Worm (Caenorhabditis elegans) whole organism, young adult: ENCODE data around the gene F41H10.3.
A peak's percentile ranks its signal among the peaks of the same experiment; 100 is the strongest.

Experiments used
- D2030.7 ChIP-seq: fragments of 200-800 bp; sonication (Bioruptor generic); IDR thresholded peaks from 2 replicates; pipeline ENCODE4 v1.3.6; 2022; ENCODE audit warnings: missing genetic modification reagents, missing genetic modification characterization, missing compliant biosample characterization
- F10E7.11 ChIP-seq: sonication (generic microtip); optimal IDR thresholded peaks from 2 replicates; lab custom pipeline; 2017; ENCODE audit warnings: mild to moderate bottlenecking, missing genetic modification characterization, moderate library complexity, missing compliant biosample characterization
- F52B5.7 ChIP-seq: sonication (generic microtip); optimal IDR thresholded peaks from 2 replicates; lab custom pipeline; 2016; ENCODE audit warnings: mild to moderate bottlenecking, missing genetic modification characterization, missing compliant biosample characterization
- F57A8.1 ChIP-seq: fragments of 200-800 bp; sonication (Bioruptor generic); optimal IDR thresholded peaks from 2 replicates; lab custom pipeline; 2018; ENCODE audit warnings: mild to moderate bottlenecking, missing genetic modification characterization, moderate library complexity, missing compliant biosample characterization
- T26A5.8 ChIP-seq: sonication (generic microtip); optimal IDR thresholded peaks from 2 replicates; lab custom pipeline; 2016; ENCODE audit warnings: missing genetic modification characterization, missing compliant biosample characterization
- Y53F4B.3 ChIP-seq: fragments of 200-800 bp; sonication (Bioruptor generic); IDR thresholded peaks from 2 replicates; pipeline ENCODE4 v1.3.6; 2022; ENCODE audit warnings: missing genetic modification reagents, missing genetic modification characterization, missing compliant biosample characterization
- Y53G8AR.9 ChIP-seq: fragments of 200-800 bp; sonication (Bioruptor generic); conservative IDR thresholded peaks from 2 replicates; pipeline ENCODE4 v1.3.6; 2022; ENCODE audit warnings: missing genetic modification reagents, missing genetic modification characterization, missing compliant biosample characterization
- Y56A3A.18 ChIP-seq: fragments of 200-800 bp; sonication (Bioruptor generic); IDR thresholded peaks from 2 replicates; pipeline ENCODE4 v1.3.6; 2022; ENCODE audit warnings: missing genetic modification reagents, missing genetic modification characterization, missing compliant biosample characterization
- aptf-3 ChIP-seq: fragments of 200-800 bp; sonication (Bioruptor generic); IDR thresholded peaks from 2 replicates; pipeline ENCODE4 v1.3.6; 2022; ENCODE audit warnings: missing genetic modification characterization, missing compliant biosample characterization
- atf-7 ChIP-seq: sonication (generic microtip); optimal IDR thresholded peaks from 2 replicates; lab custom pipeline; 2017; ENCODE audit warnings: mild to moderate bottlenecking, missing genetic modification characterization, missing compliant biosample characterization
- attf-6 ChIP-seq: fragments of 200-800 bp; sonication (Bioruptor generic); IDR thresholded peaks from 2 replicates; pipeline ENCODE4 v1.3.6; 2022; ENCODE audit warnings: missing genetic modification reagents, missing genetic modification characterization, missing compliant biosample characterization
- ccch-3 ChIP-seq: fragments of 200-800 bp; sonication (Bioruptor generic); optimal IDR thresholded peaks from 2 replicates; lab custom pipeline; 2018; ENCODE audit warnings: mild to moderate bottlenecking, missing genetic modification characterization, missing compliant biosample characterization
- cebp-1 ChIP-seq, 2 experiments: fragments of 200-800 bp in 1 of 2; sonication (Bioruptor generic) in 1 of 2; sonication (generic microtip) in 1 of 2; IDR thresholded peaks in 1 of 2; optimal IDR thresholded peaks in 1 of 2; 2 replicates each; pipeline versions ENCODE4 v1.3.6 to Lab custom; 2017 to 2022; ENCODE audit warnings: missing compliant biosample characterization in 2 of 2, missing genetic modification characterization in 2 of 2, mild to moderate bottlenecking in 1 of 2, missing genetic modification reagents in 1 of 2, moderate library complexity in 1 of 2
- cebp-2 ChIP-seq: fragments of 200-800 bp; sonication (Bioruptor generic); IDR thresholded peaks from 2 replicates; pipeline ENCODE4 v1.3.6; 2022; ENCODE audit warnings: missing genetic modification characterization, missing compliant biosample characterization
- ceh-79 ChIP-seq: sonication (generic microtip); optimal IDR thresholded peaks from 2 replicates; lab custom pipeline; 2017; ENCODE audit warnings: mild to moderate bottlenecking, missing genetic modification characterization, missing compliant biosample characterization
- chd-7 ChIP-seq: sonication (generic microtip); optimal IDR thresholded peaks from 2 replicates; lab custom pipeline; 2016; ENCODE audit warnings: mild to moderate bottlenecking, missing genetic modification characterization, moderate library complexity, missing compliant biosample characterization
- ekl-4 ChIP-seq: fragments of 200-800 bp; sonication (Bioruptor generic); IDR thresholded peaks from 2 replicates; pipeline ENCODE4 v1.3.6; 2022; ENCODE audit warnings: missing genetic modification reagents, missing genetic modification characterization, missing compliant biosample characterization
- ets-4 ChIP-seq: fragments of 200-800 bp; sonication (Bioruptor generic); optimal IDR thresholded peaks from 2 replicates; lab custom pipeline; 2018; ENCODE audit warnings: mild to moderate bottlenecking, missing genetic modification characterization, missing compliant biosample characterization
- lsy-27 ChIP-seq: sonication (generic microtip); optimal IDR thresholded peaks from 2 replicates; lab custom pipeline; 2017; ENCODE audit warnings: missing genetic modification characterization, mild to moderate bottlenecking, missing compliant biosample characterization, antibody characterized with exemption, missing genotype, borderline replicate concordance; ENCODE audit not compliant: insufficient read depth
- nhr-80 ChIP-seq: sonication (generic microtip); optimal IDR thresholded peaks from 2 replicates; lab custom pipeline; 2016; ENCODE audit warnings: missing genetic modification characterization, missing compliant biosample characterization
- sea-2 ChIP-seq: fragments of 200-800 bp; sonication (Bioruptor generic); IDR thresholded peaks from 2 replicates; pipeline ENCODE4 v1.3.6; 2022; ENCODE audit warnings: missing genetic modification characterization, missing compliant biosample characterization
- somi-1 ChIP-seq: fragments of 200-800 bp; sonication (Bioruptor generic); optimal IDR thresholded peaks from 2 replicates; lab custom pipeline; 2018; ENCODE audit warnings: mild to moderate bottlenecking, missing genetic modification characterization, missing compliant biosample characterization
- sptf-2 ChIP-seq: fragments of 200-800 bp; sonication (Bioruptor generic); optimal IDR thresholded peaks from 2 replicates; lab custom pipeline; 2018; ENCODE audit warnings: mild to moderate bottlenecking, missing genetic modification characterization, missing compliant biosample characterization
- xnd-1 ChIP-seq: sonication (generic microtip); optimal IDR thresholded peaks from 2 replicates; lab custom pipeline; 2016; ENCODE audit warnings: missing genotype, missing genetic modification reagents, missing genetic modification characterization, missing compliant biosample characterization
- zim-3 ChIP-seq: sonication (generic microtip); optimal IDR thresholded peaks from 2 replicates; lab custom pipeline; 2017; ENCODE audit warnings: mild to moderate bottlenecking, missing genetic modification characterization, moderate library complexity, missing compliant biosample characterization
- ztf-22 ChIP-seq: fragments of 200-800 bp; sonication (Bioruptor generic); optimal IDR thresholded peaks from 2 replicates; lab custom pipeline; 2018; ENCODE audit warnings: mild to moderate bottlenecking, missing genetic modification characterization, moderate library complexity, missing compliant biosample characterization
- ztf-6 ChIP-seq: fragments of 200-800 bp; sonication (Bioruptor generic); IDR thresholded peaks from 2 replicates; pipeline ENCODE4 v1.3.6; 2022; ENCODE audit warnings: missing genetic modification reagents, missing genetic modification characterization, missing compliant biosample characterization

F41H10.3 gene

ce11 chrIV:5374946-5375345, 5.3 kb downstream of the F41H10.3 start:
- TF ChIP-seq ztf-6 (GFP tag; lab: Robert Waterston, UW): no peak
- no peak for TF ChIP-seq xnd-1 (tag; lab: Kevin White, UChicago)
- peak; percentile 35 for TF ChIP-seq zim-3 (tag; lab: Kevin White, UChicago)
- 0 out of 2 replicates have a peak, but pooled peaks have one; percentile 4 for TF ChIP-seq cebp-2 (GFP tag; lab: Robert Waterston, UW)
- TF ChIP-seq Y56A3A.18 (GFP tag; lab: Robert Waterston, UW): 0 out of 2 replicates have a peak, but pooled peaks have one; percentile 7
- peak; percentile 51 for TF ChIP-seq F52B5.7 (tag; lab: Kevin White, UChicago)
- TF ChIP-seq Y53G8AR.9 (GFP tag; lab: Robert Waterston, UW): 0 out of 2 replicates have a peak, but pooled peaks have one; percentile 9

DNA sequence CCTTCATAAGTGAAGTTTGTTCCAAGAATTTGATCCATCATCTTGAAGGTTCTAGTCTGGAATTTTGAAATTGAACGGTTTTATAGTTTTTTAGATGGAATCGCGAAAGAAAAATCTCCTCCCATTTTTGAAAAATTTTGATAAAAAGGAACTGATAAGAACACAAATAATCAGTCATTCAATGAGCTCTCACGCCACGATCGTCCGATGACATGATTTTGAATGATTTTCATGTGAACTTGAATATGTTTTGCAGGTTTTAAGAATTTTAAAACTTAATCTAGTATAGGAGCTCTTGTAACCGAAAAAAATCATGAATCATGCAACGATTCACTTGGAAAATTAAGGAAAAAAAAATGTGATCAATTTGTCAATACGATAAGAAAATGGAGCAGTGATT, 7.5 kb downstream of the F41H10.3 start, which contains the start of gene elo-5:
elo-5 (minus strand) TSS at position 56 of the 400 bp plus-strand sequence.
- TF ChIP-seq atf-7 (tag; lab: Kevin White, UChicago): no peak
- TF ChIP-seq nhr-80 (tag; lab: Kevin White, UChicago): peak; percentile 77
- TF ChIP-seq, all 124 proteins: peak for 1

DNA sequence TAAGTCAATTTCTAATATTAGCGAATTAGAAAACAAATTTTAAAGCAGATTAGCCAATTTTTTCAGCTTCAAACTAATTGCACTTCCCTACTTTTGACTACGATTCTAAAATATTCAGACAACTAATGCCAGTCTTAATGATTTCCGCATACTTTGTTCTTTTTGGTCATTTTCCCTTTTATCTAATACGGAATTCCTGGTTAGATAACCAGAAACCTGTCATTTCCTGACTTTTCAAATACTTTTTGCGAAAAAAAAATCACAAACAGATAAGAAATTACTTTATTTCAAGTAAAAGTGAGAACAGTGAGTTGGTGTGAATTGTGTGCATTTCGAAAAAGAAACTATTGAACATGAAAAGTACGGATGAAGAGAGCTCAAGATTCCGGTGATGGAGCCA, 10.5 kb downstream of the F41H10.3 start:
- no peak for TF ChIP-seq sea-2 (GFP tag; lab: Robert Waterston, UW)
- TF ChIP-seq nhr-80 (tag; lab: Kevin White, UChicago): peak; percentile 67
- TF ChIP-seq ztf-22 (GFP tag; lab: Kevin White, UChicago): no peak
- no peak for TF ChIP-seq cebp-1 (GFP tag; IDR thresholded peaks at IDR 0.05; lab: Robert Waterston, UW)
- no peak for TF ChIP-seq cebp-1 (tag; optimal IDR thresholded peaks at IDR 0.05; lab: Kevin White, UChicago)

DNA sequence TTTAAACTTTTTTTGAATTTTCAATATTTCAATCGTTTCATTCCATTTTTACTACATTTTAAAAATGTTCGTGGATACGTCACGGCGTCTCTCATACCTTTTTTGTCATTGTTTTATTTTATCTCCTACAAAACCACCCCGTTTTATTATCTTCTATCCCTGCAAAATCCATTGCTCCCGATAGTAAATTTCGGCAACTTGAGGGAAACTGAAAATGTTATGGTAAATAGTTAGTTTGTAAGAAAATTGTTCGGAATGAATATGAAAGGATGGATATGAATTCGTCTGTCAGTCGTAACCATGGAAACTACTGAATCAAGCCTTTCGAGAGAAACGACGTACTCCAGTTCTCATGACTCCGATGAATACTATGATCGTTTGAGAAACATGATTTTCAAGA, 11.7 kb downstream of the F41H10.3 start, which contains the start of gene F41H10.2:
F41H10.2 (plus strand) TSS at position 301 of the 400 bp plus-strand sequence.
- no peak for TF ChIP-seq ztf-22 (GFP tag; lab: Kevin White, UChicago)
- TF ChIP-seq F10E7.11 (tag; lab: Kevin White, UChicago): no peak
- no peak for TF ChIP-seq attf-6

ce11 chrIV:5382609-5383008, 13.0 kb downstream of the F41H10.3 start, which contains the start of gene F41H10.1:
TSS of gene F41H10.1 (plus strand) at chrIV:5382909.
- TF ChIP-seq F57A8.1 (GFP tag; lab: Kevin White, UChicago) (no peak), sptf-2 (no peak), Y53F4B.3 (GFP tag; lab: Robert Waterston, UW) (no peak), nhr-80 (tag; lab: Kevin White, UChicago) (no peak), attf-6 (no peak), ccch-3 (no peak)

DNA sequence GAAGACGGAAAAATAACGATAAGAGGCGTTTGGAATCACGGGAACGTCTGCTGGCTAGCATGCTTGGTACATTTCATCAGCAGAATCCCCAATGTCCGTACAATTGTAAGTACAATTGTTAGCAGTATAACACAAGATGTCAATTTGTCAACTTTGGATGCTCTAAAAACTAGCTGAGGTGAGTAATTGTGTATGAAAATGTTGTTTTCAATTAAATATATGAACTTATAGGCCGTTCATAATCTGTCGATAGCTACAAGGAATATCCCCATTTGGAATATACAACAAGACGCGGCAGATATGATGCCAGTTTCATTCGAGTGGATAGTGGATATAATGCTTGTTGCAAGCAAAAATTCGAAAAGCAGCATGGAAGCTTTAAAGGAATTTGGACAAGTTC, 15.4 kb downstream of the F41H10.3 start, which contains the start of gene F41H10.12:
F41H10.12 (plus strand) TSS at position 301 of the 400 bp plus-strand sequence.
- TF ChIP-seq chd-7 (tag; lab: Kevin White, UChicago): no peak
- TF ChIP-seq ekl-4 (GFP tag; lab: Robert Waterston, UW): no peak
- no peak for TF ChIP-seq ets-4 (GFP tag; lab: Kevin White, UChicago)
- TF ChIP-seq D2030.7 (GFP tag; lab: Robert Waterston, UW): no peak
- TF ChIP-seq somi-1 (GFP tag; lab: Kevin White, UChicago): no peak
- no peak for TF ChIP-seq ceh-79 (tag; lab: Kevin White, UChicago)
- no peak for TF ChIP-seq aptf-3
- no peak for TF ChIP-seq Y53G8AR.9 (GFP tag; lab: Robert Waterston, UW)
- TF ChIP-seq lsy-27: no peak
- TF ChIP-seq T26A5.8: no peak
